Fruit fly (Drosophila melanogaster): ENCODE results near the gene Fhos.

Gene Fhos

dm6 chr3L:8741051-8741468, 12.4 kb upstream of the Fhos start (continued):
- peak; percentile 18 for TF ChIP-seq CG13296 (GFP tag; optimal IDR thresholded peaks at IDR 0.05)
- peak; percentile 13 for TF ChIP-seq CG15514 (GFP tag; optimal IDR thresholded peaks at IDR 0.05)
- no peak for TF ChIP-seq fd96Cb (tag; optimal IDR thresholded peaks at IDR 0.05)
- no peak for TF ChIP-seq Lpt (GFP tag; optimal IDR thresholded peaks at IDR 0.05)
- peak; percentile 40 for TF ChIP-seq Fer3 (tag; optimal IDR thresholded peaks at IDR 0.05)
- no peak for TF ChIP-seq CG1603 (tag; optimal IDR thresholded peaks at IDR 0.05)
- no peak for TF ChIP-seq H2.0 (GFP tag; IDR thresholded peaks at IDR 0.05)
- peak; percentile 43; the same call in 1 of the 2 replicates for TF ChIP-seq CG5953 (GFP tag; IDR thresholded peaks at IDR 0.05)
- TF ChIP-seq CG11093 (GFP tag; IDR thresholded peaks at IDR 0.05): no peak
- TF ChIP-seq CG17359 (tag; optimal IDR thresholded peaks at IDR 0.05): peak; percentile 31
- TF ChIP-seq ATbp (GFP tag; optimal IDR thresholded peaks at IDR 0.05): peak; percentile 64
- TF ChIP-seq CG6813 (GFP tag; optimal IDR thresholded peaks at IDR 0.05): peak; percentile 51
- no peak for TF ChIP-seq Hey (tag; optimal IDR thresholded peaks at IDR 0.05)
- TF ChIP-seq sd (tag; optimal IDR thresholded peaks at IDR 0.05): peak; percentile 98
- peak; percentile 93 for TF ChIP-seq so (GFP tag; IDR thresholded peaks at IDR 0.05)
- TF ChIP-seq vvl (GFP tag; IDR thresholded peaks at IDR 0.05): peak; percentile 59; the same call in 1 of the 2 replicates
- TF ChIP-seq btn (GFP tag; optimal IDR thresholded peaks at IDR 0.05): no peak
- TF ChIP-seq Eip74EF (GFP tag; optimal IDR thresholded peaks at IDR 0.05): peak in 1 of 2 experiments; percentile 21
- peak; percentile 25; the same call in 1 of the 2 replicates for TF ChIP-seq CG14014 (GFP tag; IDR thresholded peaks at IDR 0.05)
- no peak for TF ChIP-seq salm (tag; optimal IDR thresholded peaks at IDR 0.05)
- TF ChIP-seq HHEX (GFP tag; optimal IDR thresholded peaks at IDR 0.05): peak; percentile 58
- peak; percentile 2 for TF ChIP-seq CG3995 (GFP tag; optimal IDR thresholded peaks at IDR 0.05)
- TF ChIP-seq CG6791 (GFP tag; IDR thresholded peaks at IDR 0.05; ENCODE audit: partially characterized antibody): no peak
- TF ChIP-seq pros (GFP tag; optimal IDR thresholded peaks at IDR 0.05): no peak
- 0 out of 2 replicates have a peak, but pooled peaks have one; percentile 26 for TF ChIP-seq Ptx1 (GFP tag; IDR thresholded peaks at IDR 0.05)
- peak; percentile 13; the same call in 1 of the 2 replicates for TF ChIP-seq CG10366 (GFP tag; IDR thresholded peaks at IDR 0.05)
- 0 out of 2 replicates have a peak, but pooled peaks have one; percentile 14 for TF ChIP-seq sens-2 (GFP tag; IDR thresholded peaks at IDR 0.05)
- TF ChIP-seq GATAe (GFP tag; conservative IDR thresholded peaks at IDR 0.05): no peak
- TF ChIP-seq dmrt99B (tag; optimal IDR thresholded peaks at IDR 0.05): no peak
- TF ChIP-seq CG4707 (GFP tag; optimal IDR thresholded peaks at IDR 0.05): peak; percentile 31
- TF ChIP-seq Kr (GFP tag; optimal IDR thresholded peaks at IDR 0.05): no peak
- no peak for TF ChIP-seq CG8290 (GFP tag; optimal IDR thresholded peaks at IDR 0.05)
- peak in 1 of 2 experiments; percentile 41 for TF ChIP-seq CG8290 (tag; optimal IDR thresholded peaks at IDR 0.05)
- no peak for TF ChIP-seq CG6272 (GFP tag; IDR thresholded peaks at IDR 0.05)
- TF ChIP-seq NFAT (GFP tag; IDR thresholded peaks at IDR 0.05): no peak
- no peak for TF ChIP-seq pb (GFP tag; optimal IDR thresholded peaks at IDR 0.05)
- TF ChIP-seq Ets97D (GFP tag; optimal IDR thresholded peaks at IDR 0.05): peak; percentile 94
- TF ChIP-seq CG13424 (tag; optimal IDR thresholded peaks at IDR 0.05): no peak
- TF ChIP-seq pita (GFP tag; optimal IDR thresholded peaks at IDR 0.05): no peak
- peak; percentile 70 for TF ChIP-seq CG3281 (GFP tag; optimal IDR thresholded peaks at IDR 0.05)
- TF ChIP-seq CG17829 (tag; optimal IDR thresholded peaks at IDR 0.05): no peak
- TF ChIP-seq CG7839 (tag; optimal IDR thresholded peaks at IDR 0.05): no peak
- TF ChIP-seq CG10209 (GFP tag; optimal IDR thresholded peaks at IDR 0.05): no peak
- TF ChIP-seq Med (GFP tag): peak; percentile 80
- TF ChIP-seq Stat92E (GFP tag; optimal IDR thresholded peaks at IDR 0.05): no peak
- no peak for TF ChIP-seq p53 (GFP tag; optimal IDR thresholded peaks at IDR 0.05)
- no peak for TF ChIP-seq gsb-n (tag; optimal IDR thresholded peaks at IDR 0.05)
- peak; percentile 39 for TF ChIP-seq CG9437 (GFP tag; optimal IDR thresholded peaks at IDR 0.05)
- peak; percentile 49 for TF ChIP-seq CG7987 (GFP tag; optimal IDR thresholded peaks at IDR 0.05)
- TF ChIP-seq Fer2 (tag; optimal IDR thresholded peaks at IDR 0.05): no peak

Data from whole organism, embryonic.